Worm (Caenorhabditis elegans): ENCODE results near the gene spp-16.
A peak's percentile ranks its signal among the peaks of the same experiment; 100 is the strongest.

Gene spp-16

ce11 chrV:10915922-10916321 lies 14.8 kb upstream of the spp-16 start:
- TF ChIP-seq hmg-11 (tag; optimal IDR thresholded peaks at IDR 0.05) (no peak), ceh-9 (tag; optimal IDR thresholded peaks at IDR 0.05) (no peak), egl-27 (tag; optimal IDR thresholded peaks at IDR 0.05) (no peak), elt-3 (tag; optimal IDR thresholded peaks at IDR 0.05) (no peak), fkh-10 (GFP tag; optimal IDR thresholded peaks at IDR 0.05) (no peak), nfya-1 (tag; optimal IDR thresholded peaks at IDR 0.05; ENCODE audit: insufficient read depth) (peak; percentile 15), lin-15B (tag; optimal IDR thresholded peaks at IDR 0.05) (no peak), egl-5 (tag; optimal IDR thresholded peaks at IDR 0.05) (no peak), tbx-2 (tag; optimal IDR thresholded peaks at IDR 0.05) (no peak), nhr-76 (tag; optimal IDR thresholded peaks at IDR 0.05) (no peak), nhr-43 (tag; optimal IDR thresholded peaks at IDR 0.05; ENCODE audit: poor library complexity, severe bottlenecking) (no peak), elt-1 (tag; optimal IDR thresholded peaks at IDR 0.05) (peak; percentile 76), mml-1 (tag; optimal IDR thresholded peaks at IDR 0.05) (no peak), nhr-67 (tag; optimal IDR thresholded peaks at IDR 0.05) (no peak), nhr-77 (tag; optimal IDR thresholded peaks at IDR 0.05) (no peak), fkh-2 (tag; optimal IDR thresholded peaks at IDR 0.05) (no peak), sea-2 (GFP tag; optimal IDR thresholded peaks at IDR 0.05) (no peak), aly-2 (tag; optimal IDR thresholded peaks at IDR 0.05) (no peak), ztf-11 (tag; optimal IDR thresholded peaks at IDR 0.05) (no peak), unc-62 (GFP tag; optimal IDR thresholded peaks at IDR 0.05) (peak; percentile 82), jun-1 (tag; optimal IDR thresholded peaks at IDR 0.05) (no peak)

DNA sequence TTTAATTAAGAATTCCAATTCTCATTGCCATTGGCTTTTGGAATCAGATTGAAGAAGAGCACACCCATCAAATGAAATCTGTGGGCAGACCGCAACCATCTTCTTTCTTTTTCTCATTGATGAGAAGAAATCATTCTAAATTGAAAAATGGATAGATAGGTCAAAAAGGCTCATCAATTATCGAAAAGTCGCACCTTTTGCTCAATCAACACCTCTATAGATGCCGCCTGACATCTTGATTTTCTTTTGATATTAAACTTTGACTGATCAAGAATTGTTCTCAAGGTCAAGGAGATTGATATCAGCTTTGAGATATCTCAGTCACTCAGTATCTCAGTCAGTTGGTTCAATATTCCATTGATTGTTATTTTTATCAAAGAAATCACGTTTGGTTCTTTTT lies 8.9 kb upstream of the spp-16 start:
- TF ChIP-seq ama-1 (optimal IDR thresholded peaks at IDR 0.05) = no peak
- TF ChIP-seq egl-5 (tag; optimal IDR thresholded peaks at IDR 0.05) = no peak
- TF ChIP-seq ceh-16 (tag; optimal IDR thresholded peaks at IDR 0.05) = no peak
- TF ChIP-seq ceh-9 (tag; optimal IDR thresholded peaks at IDR 0.05) = no peak
- no peak for TF ChIP-seq ztf-4 (tag; optimal IDR thresholded peaks at IDR 0.05)
- TF ChIP-seq unc-39 (tag; optimal IDR thresholded peaks at IDR 0.05) = no peak
- TF ChIP-seq snpc-4 (tag; optimal IDR thresholded peaks at IDR 0.05) = no peak
- TF ChIP-seq nhr-77 (tag; optimal IDR thresholded peaks at IDR 0.05) = no peak
- TF ChIP-seq aly-2 (tag; optimal IDR thresholded peaks at IDR 0.05) = no peak
- no peak for TF ChIP-seq nhr-23 (tag; optimal IDR thresholded peaks at IDR 0.05)

DNA sequence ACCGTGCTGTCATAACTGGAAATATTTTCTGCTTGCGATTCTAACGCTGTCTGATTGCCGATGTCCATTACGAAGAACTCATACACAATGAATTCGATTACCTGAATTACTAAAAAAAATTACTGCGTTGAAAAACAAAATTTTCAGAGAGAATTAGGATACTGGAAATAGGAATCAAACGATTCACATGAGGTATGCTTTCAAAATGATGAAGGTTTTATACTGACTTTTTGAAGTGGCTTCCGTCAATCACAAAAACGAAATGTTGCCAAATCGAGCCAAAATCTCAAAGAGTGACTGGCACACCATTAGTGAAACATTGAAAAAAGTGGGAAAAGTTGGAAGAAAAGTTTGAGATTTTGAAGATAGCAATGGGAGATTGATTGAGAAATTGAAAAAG lies 8.0 kb upstream of the spp-16 start, which contains the start of gene zzz-1:
TSS of gene zzz-1 (minus strand) at position 101 of the 400 bp plus-strand sequence.
- peak; percentile 86 for TF ChIP-seq elt-1 (tag; optimal IDR thresholded peaks at IDR 0.05)
- no peak for TF ChIP-seq egl-27 (tag; optimal IDR thresholded peaks at IDR 0.05)

DNA sequence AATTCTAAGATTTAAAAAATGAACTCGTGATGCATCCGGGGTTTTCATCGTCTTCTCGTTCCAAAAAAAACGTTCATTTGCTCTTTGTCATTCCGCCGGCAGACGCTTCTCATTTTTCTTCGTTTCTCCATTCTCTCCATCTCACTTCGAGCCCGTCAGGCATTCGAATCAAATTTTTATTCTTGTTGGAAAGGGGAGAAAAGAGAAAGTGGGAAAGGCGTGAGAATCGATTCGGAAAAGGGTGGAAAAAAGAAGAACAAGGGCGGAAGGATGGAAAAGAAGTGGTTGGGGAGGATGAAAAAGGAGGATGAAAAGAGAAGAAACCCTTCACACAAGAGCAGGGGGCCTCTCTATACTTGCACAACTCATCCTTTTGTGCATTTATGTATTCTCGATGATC lies 3.7 kb upstream of the spp-16 start:
- TF ChIP-seq hmg-11 (tag; optimal IDR thresholded peaks at IDR 0.05) = peak; percentile 48
- no peak for TF ChIP-seq nhr-67 (tag; optimal IDR thresholded peaks at IDR 0.05)
- peak; percentile 39 for TF ChIP-seq nfya-1 (tag; optimal IDR thresholded peaks at IDR 0.05; ENCODE audit: insufficient read depth)
- TF ChIP-seq daf-12 (tag; optimal IDR thresholded peaks at IDR 0.05) = no peak
- TF ChIP-seq lin-39 (tag; optimal IDR thresholded peaks at IDR 0.05) = peak; percentile 52
- TF ChIP-seq fkh-10 (GFP tag; optimal IDR thresholded peaks at IDR 0.05) = peak; percentile 52
- TF ChIP-seq unc-39 (tag; optimal IDR thresholded peaks at IDR 0.05) = no peak

- TF ChIP-seq eor-1 (tag; optimal IDR thresholded peaks at IDR 0.05) = no peak
- no peak for TF ChIP-seq daf-12 (tag; optimal IDR thresholded peaks at IDR 0.05)
- no peak for TF ChIP-seq nhr-12 (tag; optimal IDR thresholded peaks at IDR 0.05)
- no peak for TF ChIP-seq nhr-43 (tag; optimal IDR thresholded peaks at IDR 0.05; ENCODE audit: poor library complexity, severe bottlenecking)
These were observed 2.6 kb upstream of the spp-16 start, which contains the start of gene F32D8.15 for ce11 chrV:10903748-10904147. Gene F32D8.15, plus strand, starts transcription at chrV:10904048.

- no peak for TF ChIP-seq nfya-1 (tag; optimal IDR thresholded peaks at IDR 0.05; ENCODE audit: insufficient read depth)
- no peak for TF ChIP-seq ZK546.5 (tag; optimal IDR thresholded peaks at IDR 0.05)
- no peak for TF ChIP-seq ztf-11 (tag; optimal IDR thresholded peaks at IDR 0.05)
- TF ChIP-seq egl-5 (tag; optimal IDR thresholded peaks at IDR 0.05) = no peak
- no peak for TF ChIP-seq tbx-2 (tag; optimal IDR thresholded peaks at IDR 0.05)
- no peak for TF ChIP-seq daf-12 (tag; optimal IDR thresholded peaks at IDR 0.05)
- TF ChIP-seq lin-39 (tag; optimal IDR thresholded peaks at IDR 0.05) = no peak
- no peak for TF ChIP-seq nhr-43 (tag; optimal IDR thresholded peaks at IDR 0.05; ENCODE audit: poor library complexity, severe bottlenecking)
- TF ChIP-seq fkh-2 (tag; optimal IDR thresholded peaks at IDR 0.05) = no peak
These were observed 1.6 kb upstream of the spp-16 start, which contains the start of gene F32D8.8 for ce11 chrV:10902682-10903081. Gene F32D8.8, minus strand, starts transcription at chrV:10902782.
